Fruit fly (Drosophila melanogaster) whole organism, embryonic: ENCODE data around the gene endos.

Source experiments
- CG10543 ChIP-seq: fragments of 200-800 bp; sonication (Bioruptor generic); optimal IDR thresholded peaks from 3 replicates; lab custom pipeline; 2017; ENCODE audit warnings: missing biosample characterization, mild to moderate bottlenecking, missing genetic modification characterization, moderate library complexity
- CG10959 ChIP-seq: fragments of 200-800 bp; sonication (Bioruptor generic); IDR thresholded peaks from 2 replicates; pipeline ENCODE4 v1.3.6; 2022; ENCODE audit warnings: missing biosample characterization, missing genetic modification characterization
- CG10979 ChIP-seq: fragments of 200-800 bp; sonication (Bioruptor generic); optimal IDR thresholded peaks from 2 replicates; lab custom pipeline; 2018; ENCODE audit warnings: missing biosample characterization, mild to moderate bottlenecking, missing genetic modification characterization, moderate library complexity
- CG11560 ChIP-seq: fragments of 200-800 bp; sonication (Bioruptor generic); IDR thresholded peaks from 3 replicates; pipeline ENCODE4 v1.3.6; 2022; ENCODE audit warnings: missing biosample characterization, missing genetic modification characterization
- CG11723 ChIP-seq: fragments of 200-800 bp; sonication (Bioruptor generic); optimal IDR thresholded peaks from 2 replicates; lab custom pipeline; 2017; ENCODE audit warnings: missing biosample characterization, mild to moderate bottlenecking, missing genetic modification characterization
- CG12391 ChIP-seq: fragments of 200-800 bp; sonication (Bioruptor generic); optimal IDR thresholded peaks from 3 replicates; lab custom pipeline; 2018; ENCODE audit warnings: missing biosample characterization, mild to moderate bottlenecking, missing genetic modification characterization, moderate library complexity
- CG14710 ChIP-seq: fragments of 200-800 bp; sonication (Bioruptor generic); optimal IDR thresholded peaks from 3 replicates; lab custom pipeline; 2019; ENCODE audit warnings: missing biosample characterization, mild to moderate bottlenecking, missing genetic modification characterization, moderate library complexity
- CG3065 ChIP-seq: fragments of 200-800 bp; sonication (Bioruptor generic); optimal IDR thresholded peaks from 2 replicates; lab custom pipeline; 2016; ENCODE audit warnings: missing biosample characterization, missing genetic modification characterization
- CG5245 ChIP-seq: fragments of 200-800 bp; sonication (Bioruptor generic); optimal IDR thresholded peaks from 3 replicates; lab custom pipeline; 2016; ENCODE audit warnings: missing biosample characterization, missing genetic modification characterization
- CG6175 ChIP-seq: fragments of 200-800 bp; sonication (Bioruptor generic); IDR thresholded peaks from 3 replicates; pipeline ENCODE4 v1.3.6; 2022; ENCODE audit warnings: missing biosample characterization, missing genetic modification characterization
- CG6683 ChIP-seq: fragments of 200-800 bp; sonication (Bioruptor generic); optimal IDR thresholded peaks from 2 replicates; lab custom pipeline; 2017; ENCODE audit warnings: missing biosample characterization, mild to moderate bottlenecking, missing genetic modification characterization, missing genetic modification reagents
- CG8359 ChIP-seq: fragments of 200-800 bp; sonication (Bioruptor generic); optimal IDR thresholded peaks from 2 replicates; lab custom pipeline; 2017; ENCODE audit warnings: missing biosample characterization, mild to moderate bottlenecking, missing genetic modification characterization, borderline replicate concordance
- Dfd ChIP-seq, 2 experiments: fragments of >200 bp; optimal IDR thresholded peaks; 2 replicates each; lab custom pipeline; 2017; ENCODE audit warnings: missing biosample characterization in 2 of 2, missing genetic modification characterization in 2 of 2
- Elba2 ChIP-seq: fragments of 200-800 bp; sonication (Bioruptor generic); optimal IDR thresholded peaks from 3 replicates; lab custom pipeline; 2016; ENCODE audit warnings: missing biosample characterization, missing genetic modification characterization
- Fer2 ChIP-seq: fragments of 200-800 bp; sonication (Bioruptor generic); optimal IDR thresholded peaks from 2 replicates; lab custom pipeline; 2018; ENCODE audit warnings: missing biosample characterization, mild to moderate bottlenecking, missing genetic modification characterization, moderate library complexity
- Fer3 ChIP-seq: fragments of 200-800 bp; sonication (Bioruptor generic); optimal IDR thresholded peaks from 2 replicates; lab custom pipeline; 2018; ENCODE audit warnings: missing biosample characterization, mild to moderate bottlenecking, missing genetic modification characterization, moderate library complexity
- Hey ChIP-seq: fragments of 200-800 bp; sonication (Bioruptor generic); optimal IDR thresholded peaks from 3 replicates; lab custom pipeline; 2018; ENCODE audit warnings: missing biosample characterization, mild to moderate bottlenecking, missing genetic modification characterization
- Mad ChIP-seq: fragments of 200-800 bp; sonication (Bioruptor generic); optimal IDR thresholded peaks from 2 replicates; lab custom pipeline; 2016; ENCODE audit warnings: missing biosample characterization, missing genetic modification characterization
- Opbp ChIP-seq: fragments of 200-800 bp; sonication (Bioruptor generic); IDR thresholded peaks from 3 replicates; pipeline ENCODE4 v1.3.6; 2022; ENCODE audit warnings: missing biosample characterization, missing genetic modification characterization; ENCODE audit not compliant: partially characterized antibody
- Scr ChIP-seq: fragments of 200-800 bp; sonication (Bioruptor generic); IDR thresholded peaks from 2 replicates; pipeline ENCODE4 v1.3.6; 2022; ENCODE audit warnings: missing biosample characterization, missing genetic modification characterization; ENCODE audit not compliant: partially characterized antibody
- Xbp1 ChIP-seq: fragments of 200-800 bp; sonication (Bioruptor generic); optimal IDR thresholded peaks from 3 replicates; lab custom pipeline; 2016; ENCODE audit warnings: missing biosample characterization, mild to moderate bottlenecking, missing genetic modification characterization
- amos ChIP-seq: fragments of 200-800 bp; sonication (Bioruptor generic); IDR thresholded peaks from 2 replicates; pipeline ENCODE4 v1.3.6; 2022; ENCODE audit warnings: missing biosample characterization, missing genetic modification characterization; ENCODE audit not compliant: partially characterized antibody
- ap ChIP-seq: fragments of 200-800 bp; sonication (Bioruptor generic); IDR thresholded peaks from 2 replicates; pipeline ENCODE4 v1.3.6; 2022; ENCODE audit warnings: missing biosample characterization, missing genetic modification characterization
- br ChIP-seq: fragments of >200 bp; optimal IDR thresholded peaks from 2 replicates; lab custom pipeline; 2017
- btn ChIP-seq: fragments of 200-800 bp; sonication (Bioruptor generic); optimal IDR thresholded peaks from 2 replicates; lab custom pipeline; 2016; ENCODE audit warnings: missing biosample characterization, missing genetic modification characterization
- cas ChIP-seq: fragments of 200-800 bp; sonication (Bioruptor generic); IDR thresholded peaks from 2 replicates; pipeline ENCODE4 v1.3.6; 2022; ENCODE audit warnings: missing biosample characterization, missing genetic modification characterization
- caup ChIP-seq: fragments of 200-800 bp; sonication (Bioruptor generic); optimal IDR thresholded peaks from 3 replicates; lab custom pipeline; 2017; ENCODE audit warnings: missing biosample characterization, mild to moderate bottlenecking, missing genetic modification characterization, moderate library complexity; ENCODE audit not compliant: severe bottlenecking
- chm ChIP-seq: fragments of 200-800 bp; sonication (Bioruptor generic); IDR thresholded peaks from 2 replicates; pipeline ENCODE4 v1.3.6; 2022; ENCODE audit warnings: missing biosample characterization, missing genetic modification characterization
- croc ChIP-seq: fragments of 200-800 bp; sonication (Bioruptor generic); conservative IDR thresholded peaks from 3 replicates; pipeline ENCODE4 v1.3.6; 2022; ENCODE audit warnings: missing biosample characterization, missing genetic modification characterization
- crp ChIP-seq, 2 experiments: fragments of 200-800 bp; sonication (Bioruptor generic); optimal IDR thresholded peaks; 2 replicates in 1 of 2; 3 replicates in 1 of 2; lab custom pipeline; 2017; ENCODE audit warnings: missing biosample characterization in 2 of 2, missing genetic modification characterization in 2 of 2, mild to moderate bottlenecking in 1 of 2, moderate library complexity in 1 of 2
- disco-r ChIP-seq: fragments of 200-800 bp; sonication (Bioruptor generic); optimal IDR thresholded peaks from 2 replicates; lab custom pipeline; 2016; ENCODE audit warnings: missing biosample characterization, missing genetic modification characterization
- dm ChIP-seq: fragments of 200-800 bp; sonication (Bioruptor generic); optimal IDR thresholded peaks from 3 replicates; lab custom pipeline; 2016; ENCODE audit warnings: missing biosample characterization, missing genetic modification characterization
- esg ChIP-seq: fragments of 200-800 bp; sonication (Bioruptor generic); conservative IDR thresholded peaks from 2 replicates; pipeline ENCODE4 v1.3.6; 2022; ENCODE audit warnings: missing biosample characterization, missing genetic modification characterization
- gem ChIP-seq: fragments of 200-800 bp; sonication (Bioruptor generic); optimal IDR thresholded peaks from 2 replicates; lab custom pipeline; 2019; ENCODE audit warnings: missing biosample characterization, mild to moderate bottlenecking, missing genetic modification characterization, moderate library complexity
- inv ChIP-seq: fragments of 200-800 bp; sonication (Bioruptor generic); IDR thresholded peaks from 2 replicates; pipeline ENCODE4 v1.3.6; 2022; ENCODE audit warnings: missing biosample characterization, missing genetic modification characterization; ENCODE audit not compliant: partially characterized antibody
- odd ChIP-seq: fragments of 200-800 bp; sonication (Bioruptor generic); optimal IDR thresholded peaks from 2 replicates; lab custom pipeline; 2017; ENCODE audit warnings: missing biosample characterization, mild to moderate bottlenecking, missing genetic modification characterization
- onecut ChIP-seq: fragments of 200-800 bp; sonication (Bioruptor generic); IDR thresholded peaks from 2 replicates; pipeline ENCODE4 v1.3.6; 2022; ENCODE audit warnings: missing biosample characterization, missing genetic modification characterization
- pan ChIP-seq, 4 experiments: fragments of >200 bp in 3 of 4; fragments of 200-800 bp in 1 of 4; sonication (Bioruptor generic) in 1 of 4; optimal IDR thresholded peaks in 3 of 4; IDR thresholded peaks in 1 of 4; 2 replicates each; pipeline versions ENCODE4 v1.3.6 to Lab custom; 2017 to 2022; ENCODE audit warnings: missing biosample characterization in 2 of 4, missing genetic modification characterization in 2 of 4, mixed read lengths in 1 of 4
- phol ChIP-seq: fragments of 200-800 bp; sonication (Bioruptor generic); optimal IDR thresholded peaks from 3 replicates; lab custom pipeline; 2018; ENCODE audit warnings: missing biosample characterization, mild to moderate bottlenecking, missing genetic modification characterization, moderate library complexity
- run ChIP-seq: fragments of 200-800 bp; sonication (Bioruptor generic); optimal IDR thresholded peaks from 3 replicates; lab custom pipeline; 2018; ENCODE audit warnings: missing biosample characterization, mild to moderate bottlenecking, missing genetic modification characterization
- sim ChIP-seq: fragments of 200-800 bp; sonication (Bioruptor generic); IDR thresholded peaks from 2 replicates; pipeline ENCODE4 v1.3.6; 2022; ENCODE audit warnings: missing biosample characterization, missing genetic modification characterization
- slp2 ChIP-seq: fragments of 200-800 bp; sonication (Bioruptor generic); optimal IDR thresholded peaks from 2 replicates; lab custom pipeline; 2016; ENCODE audit warnings: missing biosample characterization, missing genetic modification characterization
- sna ChIP-seq: fragments of 200-800 bp; sonication (Bioruptor generic); IDR thresholded peaks from 2 replicates; pipeline ENCODE4 v1.3.6; 2022; ENCODE audit warnings: missing biosample characterization, missing genetic modification characterization; ENCODE audit not compliant: partially characterized antibody
- sob ChIP-seq: fragments of 200-800 bp; sonication (Bioruptor generic); IDR thresholded peaks from 2 replicates; pipeline ENCODE4 v1.3.6; 2022; ENCODE audit warnings: missing biosample characterization, missing genetic modification characterization
- ssp ChIP-seq: fragments of 200-800 bp; sonication (Bioruptor generic); IDR thresholded peaks from 2 replicates; pipeline ENCODE4 v1.3.6; 2022; ENCODE audit warnings: missing biosample characterization, missing genetic modification characterization
- tgo ChIP-seq: fragments of 200-800 bp; sonication (Bioruptor generic); IDR thresholded peaks from 3 replicates; pipeline ENCODE4 v1.3.6; 2022; ENCODE audit warnings: missing biosample characterization, missing genetic modification characterization
- usp ChIP-seq: fragments of >200 bp; optimal IDR thresholded peaks from 2 replicates; lab custom pipeline; 2017; ENCODE audit warnings: missing biosample characterization, missing genetic modification characterization
- zen2 ChIP-seq: fragments of 200-800 bp; sonication (Bioruptor generic); IDR thresholded peaks from 3 replicates; pipeline ENCODE4 v1.3.6; 2022; ENCODE audit warnings: missing biosample characterization, missing genetic modification characterization; ENCODE audit not compliant: partially characterized antibody

The endos gene

dm6 chr3L:14031171-14032126 lies at the start of gene endos, which contains the start of gene CG6650 (continued):
- TF ChIP-seq CG14710 (peak; percentile 77), CG5245 (no peak), phol (tag; lab: Kevin White, UChicago) (peak; percentile 64), Opbp (GFP tag; lab: Robert Waterston, UW) (peak; percentile 74), CG6175 (no peak), ap (GFP tag; lab: Robert Waterston, UW) (no peak), zen2 (peak; percentile 19), slp2 (no peak), CG12391 (tag; lab: Kevin White, UChicago) (peak; percentile 63), cas (GFP tag; lab: Robert Waterston, UW) (no peak), btn (no peak), esg (GFP tag; lab: Robert Waterston, UW) (no peak), CG11560 (no peak), caup (peak; percentile 37), sim (GFP tag; lab: Robert Waterston, UW) (no peak), CG10543 (peak; percentile 84), Scr (GFP tag; lab: Robert Waterston, UW) (peak; percentile 83), Elba2 (GFP tag; lab: Kevin White, UChicago) (peak; percentile 59), CG10979 (tag; lab: Kevin White, UChicago) (no peak), CG8359 (GFP tag; lab: Kevin White, UChicago) (no peak), onecut (GFP tag; lab: Robert Waterston, UW) (no peak), usp (no peak), Hey (peak; percentile 38), run (tag; lab: Kevin White, UChicago) (no peak), tgo (GFP tag; lab: Robert Waterston, UW) (no peak), Mad (no peak), CG11723 (no peak), gem (tag; lab: Kevin White, UChicago) (peak; percentile 53), crp (GFP tag; optimal IDR thresholded peaks at IDR 0.05; lab: Kevin White, UChicago) (no peak), dm (no peak), CG10959 (GFP tag; lab: Robert Waterston, UW) (no peak), sna (GFP tag; lab: Robert Waterston, UW) (peak; percentile 67), Fer3 (tag; lab: Kevin White, UChicago) (peak; percentile 3), br (lab: Kevin White, UChicago) (no peak), disco-r (GFP tag; lab: Kevin White, UChicago) (no peak), chm (GFP tag; lab: Robert Waterston, UW) (no peak), inv (GFP tag; lab: Robert Waterston, UW) (peak; percentile 68), Fer2 (peak; percentile 24), pan (optimal IDR thresholded peaks at IDR 0.05; lab: Kevin White, UChicago) (no peak), pan (GFP tag; optimal IDR thresholded peaks at IDR 0.05 in 1 of 2, IDR thresholded peaks at IDR 0.05 in 1 of 2) (no peak), Xbp1 (GFP tag; lab: Kevin White, UChicago) (peak; percentile 41), ssp (GFP tag; lab: Robert Waterston, UW) (0 out of 2 replicates have a peak, but pooled peaks have one; percentile 24), amos (GFP tag; lab: Robert Waterston, UW) (peak; percentile 64), Dfd (GFP tag; optimal IDR thresholded peaks at IDR 0.05; lab: Kevin White, UChicago) (no peak), croc (GFP tag; lab: Robert Waterston, UW) (no peak), CG3065 (no peak), CG6683 (GFP tag; lab: Kevin White, UChicago) (no peak), odd (GFP tag; lab: Kevin White, UChicago) (no peak), sob (GFP tag; lab: Robert Waterston, UW) (0 out of 2 replicates have a peak, but pooled peaks have one; percentile 23)
